Fruit fly (Drosophila melanogaster): ENCODE data around the gene Adk1.

Gene Adk1

dm6 chr3R:12221366-12221916 is 23.7 kb downstream of the Adk1 start, which contains the start of gene CG4860 (continued):
- TF ChIP-seq CG6683 (GFP tag; optimal IDR thresholded peaks at IDR 0.05) (no peak), sens (GFP tag) (peak; percentile 96), gt (GFP tag; IDR thresholded peaks at IDR 0.05) (0 out of 2 replicates have a peak, but pooled peaks have one; percentile 14), Bdp1 (GFP tag; optimal IDR thresholded peaks at IDR 0.05) (peak; percentile 65), chm (GFP tag; IDR thresholded peaks at IDR 0.05) (0 out of 2 replicates have a peak, but pooled peaks have one; percentile 23), D (optimal IDR thresholded peaks at IDR 0.05) (no peak), D (GFP tag; optimal IDR thresholded peaks at IDR 0.05) (peak; percentile 66), salm (tag; optimal IDR thresholded peaks at IDR 0.05) (peak; percentile 81), lab (GFP tag; optimal IDR thresholded peaks at IDR 0.05) (peak; percentile 93), CG9932 (GFP tag; IDR thresholded peaks at IDR 0.05) (peak; percentile 95), CG8290 (GFP tag; optimal IDR thresholded peaks at IDR 0.05) (no peak), CG8290 (tag; optimal IDR thresholded peaks at IDR 0.05) (peak in 1 of 2 experiments; percentile 80), ara (GFP tag; IDR thresholded peaks at IDR 0.05) (peak; percentile 79), CG33557 (GFP tag; optimal IDR thresholded peaks at IDR 0.05) (no peak), corto (GFP tag; optimal IDR thresholded peaks at IDR 0.05) (peak; percentile 71), pan (optimal IDR thresholded peaks at IDR 0.05) (no peak), pan (GFP tag; optimal IDR thresholded peaks at IDR 0.05 in 1 of 2, IDR thresholded peaks at IDR 0.05 in 1 of 2) (peak in 1 of 2 experiments; percentile 92), phol (tag; optimal IDR thresholded peaks at IDR 0.05) (peak; percentile 83), Mes4 (GFP tag; optimal IDR thresholded peaks at IDR 0.05) (peak; percentile 70), CG32767 (GFP tag; IDR thresholded peaks at IDR 0.05) (peak; percentile 64), CG9437 (GFP tag; optimal IDR thresholded peaks at IDR 0.05) (peak; percentile 62), Scr (GFP tag; IDR thresholded peaks at IDR 0.05; ENCODE audit: partially characterized antibody) (no peak), dan (GFP tag; IDR thresholded peaks at IDR 0.05) (no peak), Nf-YC (tag; optimal IDR thresholded peaks at IDR 0.05) (peak; percentile 78), CG2875 (GFP tag; optimal IDR thresholded peaks at IDR 0.05) (peak; percentile 76), CG17361 (GFP tag; IDR thresholded peaks at IDR 0.05) (no peak; the same call in 2 of the 3 replicates), sqz (GFP tag; optimal IDR thresholded peaks at IDR 0.05) (no peak), E2f2 (GFP tag; IDR thresholded peaks at IDR 0.05) (peak; percentile 60; the same call in 1 of the 2 replicates), Dp (GFP tag; optimal IDR thresholded peaks at IDR 0.05) (no peak), CG4424 (GFP tag; optimal IDR thresholded peaks at IDR 0.05) (peak; percentile 88), CG7786 (GFP tag; optimal IDR thresholded peaks at IDR 0.05) (peak; percentile 86), ci (GFP tag; IDR thresholded peaks at IDR 0.05) (peak; percentile 87), pum (GFP tag; optimal IDR thresholded peaks at IDR 0.05) (peak; percentile 84), Sin3A (optimal IDR thresholded peaks at IDR 0.05) (no peak), CG12744 (GFP tag; optimal IDR thresholded peaks at IDR 0.05) (peak; percentile 85), sisA (GFP tag; IDR thresholded peaks at IDR 0.05) (peak; percentile 74), CG4404 (GFP tag; IDR thresholded peaks at IDR 0.05) (0 out of 2 replicates have a peak, but pooled peaks have one; percentile 35), hbn (GFP tag; IDR thresholded peaks at IDR 0.05; ENCODE audit: partially characterized antibody) (no peak), CG6854 (GFP tag; optimal IDR thresholded peaks at IDR 0.05) (peak; percentile 62), CG30020 (tag; optimal IDR thresholded peaks at IDR 0.05) (no peak), CG6175 (GFP tag; IDR thresholded peaks at IDR 0.05) (peak; percentile 83; the same call in 2 of the 3 replicates), CG31388 (GFP tag; optimal IDR thresholded peaks at IDR 0.05) (peak; percentile 57), Rx (GFP tag; IDR thresholded peaks at IDR 0.05) (peak; percentile 73), bowl (GFP tag; IDR thresholded peaks at IDR 0.05) (peak; percentile 24; the same call in 1 of the 2 replicates), hth (optimal IDR thresholded peaks at IDR 0.05) (no peak), Fer2 (tag; optimal IDR thresholded peaks at IDR 0.05) (peak; percentile 87), ERR (GFP tag; optimal IDR thresholded peaks at IDR 0.05) (peak; percentile 44), CG3065 (GFP tag; optimal IDR thresholded peaks at IDR 0.05) (peak; percentile 66), CG3281 (GFP tag; optimal IDR thresholded peaks at IDR 0.05) (peak; percentile 89), ap (GFP tag; IDR thresholded peaks at IDR 0.05) (peak; percentile 73), CG12769 (tag; optimal IDR thresholded peaks at IDR 0.05) (peak; percentile 75), CG9215 (GFP tag; IDR thresholded peaks at IDR 0.05) (peak; percentile 84)

Measured in whole organism, embryonic.